Worm (Caenorhabditis elegans) whole organism, late embryonic: ENCODE measurements around the gene ceh-54.

Experiments used
- C38D4.7 ChIP-seq: fragments of 200-800 bp; sonication (Bioruptor generic); optimal IDR thresholded peaks from 2 replicates; lab custom pipeline; 2018; ENCODE audit warnings: mild to moderate bottlenecking, missing genetic modification characterization, moderate library complexity, missing compliant biosample characterization
- ceh-18 ChIP-seq: sonication (generic microtip); optimal IDR thresholded peaks from 2 replicates; lab custom pipeline; 2016; ENCODE audit warnings: missing genetic modification characterization, missing compliant biosample characterization
- ceh-9 ChIP-seq: sonication (generic microtip); optimal IDR thresholded peaks from 2 replicates; lab custom pipeline; 2016; ENCODE audit warnings: mild to moderate bottlenecking, missing genetic modification characterization, inconsistent platforms, missing compliant biosample characterization
- fkh-10 ChIP-seq: fragments of 150-350 bp; optimal IDR thresholded peaks from 2 replicates; lab custom pipeline; 2014; ENCODE audit warnings: missing biosample characterization, missing genetic modification reagents, missing genetic modification characterization
- madf-2 ChIP-seq: sonication (generic microtip); optimal IDR thresholded peaks from 2 replicates; lab custom pipeline; 2017; ENCODE audit warnings: missing genetic modification characterization, missing compliant biosample characterization
- npax-4 ChIP-seq: sonication (generic microtip); optimal IDR thresholded peaks from 2 replicates; lab custom pipeline; 2016; ENCODE audit warnings: missing genetic modification characterization, missing compliant biosample characterization
- pag-3 ChIP-seq: sonication (generic microtip); optimal IDR thresholded peaks from 2 replicates; lab custom pipeline; 2016; ENCODE audit warnings: missing compliant biosample characterization, missing genetic modification characterization, borderline replicate concordance
- sox-2 ChIP-seq: fragments of 200-800 bp; sonication (Bioruptor generic); IDR thresholded peaks from 2 replicates; pipeline ENCODE4 v1.3.6; 2022; ENCODE audit warnings: missing genetic modification reagents, missing genetic modification characterization, missing compliant biosample characterization
- sox-4 ChIP-seq: sonication (generic microtip); optimal IDR thresholded peaks from 2 replicates; lab custom pipeline; 2017; ENCODE audit warnings: mild to moderate bottlenecking, missing genetic modification characterization, inconsistent platforms, missing compliant biosample characterization
- tbx-2 ChIP-seq: sonication (generic microtip); optimal IDR thresholded peaks from 2 replicates; lab custom pipeline; 2016; ENCODE audit warnings: missing genetic modification characterization, missing compliant biosample characterization
- ztf-16 ChIP-seq: sonication (generic microtip); optimal IDR thresholded peaks from 2 replicates; lab custom pipeline; 2017; ENCODE audit warnings: missing genetic modification characterization, missing compliant biosample characterization

DNA sequence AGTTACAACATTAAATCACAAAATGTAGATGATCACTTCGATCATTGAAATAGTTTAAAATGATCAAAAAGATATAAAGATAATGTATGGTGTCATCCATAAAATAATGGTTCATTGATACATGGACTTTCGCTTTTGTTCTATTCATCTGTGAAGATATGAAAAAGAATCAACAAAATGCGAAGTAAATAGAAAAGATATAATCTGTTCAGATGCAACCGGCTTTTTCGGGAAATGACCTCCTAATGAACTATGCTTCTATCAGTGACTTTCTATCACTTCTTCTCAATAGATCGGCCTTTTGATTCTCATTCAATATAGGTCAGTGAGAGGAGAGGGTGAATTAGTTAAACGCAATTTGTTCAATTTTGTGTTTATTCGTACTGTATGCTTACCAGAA, 15.1 kb downstream of the ceh-54 start:
- TF ChIP-seq ceh-18 (tag; lab: Kevin White, UChicago): no peak
- no peak for TF ChIP-seq sox-2
- no peak for TF ChIP-seq sox-4 (tag; lab: Kevin White, UChicago)
- TF ChIP-seq ztf-16 (tag; lab: Kevin White, UChicago): no peak
- TF ChIP-seq tbx-2 (tag; lab: Kevin White, UChicago): no peak
- no peak for TF ChIP-seq fkh-10
- no peak for TF ChIP-seq madf-2
- no peak for TF ChIP-seq ceh-9 (tag; lab: Kevin White, UChicago)
- TF ChIP-seq C38D4.7 (GFP tag; lab: Kevin White, UChicago): no peak
- no peak for TF ChIP-seq pag-3 (tag; lab: Kevin White, UChicago)
- no peak for TF ChIP-seq npax-4 (tag; lab: Kevin White, UChicago)
